Fruit fly (Drosophila melanogaster) whole organism, wandering third instar larva: ENCODE results near the gene CG6310.

ENCODE experiments used
- CG32264 ChIP-seq: fragments of 200-800 bp; sonication (Bioruptor generic); optimal IDR thresholded peaks from 2 replicates; lab custom pipeline; 2016; ENCODE audit warnings: missing biosample characterization, missing genetic modification characterization
- CG9705 ChIP-seq: fragments of 200-800 bp; sonication (Bioruptor generic); optimal IDR thresholded peaks from 2 replicates; lab custom pipeline; 2018; ENCODE audit warnings: missing biosample characterization, mild to moderate bottlenecking, missing genetic modification characterization
- CrebA ChIP-seq: fragments of 200-800 bp; sonication (Bioruptor generic); optimal IDR thresholded peaks from 2 replicates; lab custom pipeline; 2016; ENCODE audit warnings: missing biosample characterization, mild to moderate bottlenecking, missing genetic modification characterization, borderline replicate concordance
- Dif ChIP-seq: fragments of 200-275, 200-300 bp; sonication (Bioruptor generic); optimal IDR thresholded peaks from 2 replicates; lab custom pipeline; 2018; ENCODE audit warnings: missing biosample characterization, missing genetic modification characterization; ENCODE audit not compliant: partially characterized antibody
- GATAd ChIP-seq: sonication (Bioruptor generic); optimal IDR thresholded peaks from 2 replicates; lab custom pipeline; 2016; ENCODE audit warnings: missing biosample characterization, missing genetic modification characterization
- HLH106 ChIP-seq: fragments of 200-800 bp; optimal IDR thresholded peaks from 3 replicates; lab custom pipeline; 2019; ENCODE audit warnings: missing biosample characterization, mild to moderate bottlenecking, missing genetic modification characterization, moderate library complexity
- Jra ChIP-seq: sonication (Bioruptor generic); optimal IDR thresholded peaks from 2 replicates; lab custom pipeline; 2016; ENCODE audit warnings: missing biosample characterization, missing genetic modification characterization
- Mio ChIP-seq: sonication (Bioruptor generic); optimal IDR thresholded peaks from 2 replicates; lab custom pipeline; 2016; ENCODE audit warnings: missing biosample characterization, missing genetic modification characterization
- Myc ChIP-seq: fragments of >200 bp; optimal IDR thresholded peaks from 2 replicates; lab custom pipeline; 2017
- N ChIP-seq: fragments of >200 bp; optimal IDR thresholded peaks from 2 replicates; lab custom pipeline; 2018; ENCODE audit warnings: missing biosample characterization, missing external identifiers, missing genetic modification characterization
- OdsH ChIP-seq: fragments of 200-800 bp; sonication (Bioruptor generic); optimal IDR thresholded peaks from 2 replicates; lab custom pipeline; 2016; ENCODE audit warnings: missing biosample characterization, mild to moderate bottlenecking, missing genetic modification characterization
- Rel ChIP-seq, 2 experiments: fragments of 200-800 bp; sonication (Bioruptor generic) in 1 of 2; optimal IDR thresholded peaks; 2 replicates in 1 of 2; 3 replicates in 1 of 2; lab custom pipeline; 2016 to 2019; ENCODE audit warnings: mild to moderate bottlenecking in 2 of 2, missing biosample characterization in 2 of 2, missing genetic modification characterization in 2 of 2, moderate library complexity in 1 of 2
- Sp1 ChIP-seq: fragments of 200-800 bp; sonication (Bioruptor generic); optimal IDR thresholded peaks from 3 replicates; lab custom pipeline; 2019; ENCODE audit warnings: missing biosample characterization, mild to moderate bottlenecking, missing genetic modification characterization, moderate library complexity
- Vsx2 ChIP-seq: fragments of 200-300, 225-300 bp; sonication (Bioruptor generic); optimal IDR thresholded peaks from 2 replicates; lab custom pipeline; 2018; ENCODE audit warnings: missing biosample characterization, missing genetic modification characterization; ENCODE audit not compliant: partially characterized antibody
- br ChIP-seq: fragments of 200-800 bp; sonication (Bioruptor generic); optimal IDR thresholded peaks from 2 replicates; lab custom pipeline; 2016; ENCODE audit warnings: missing biosample characterization, missing genetic modification characterization
- brk ChIP-seq: fragments of 200-800 bp; sonication (Bioruptor generic); optimal IDR thresholded peaks from 2 replicates; lab custom pipeline; 2016; ENCODE audit warnings: missing biosample characterization, mild to moderate bottlenecking, missing genetic modification characterization
- dl ChIP-seq, 2 experiments: fragments of 175-275, 200-275 bp in 1 of 2; fragments of 200-275 bp in 1 of 2; sonication (Bioruptor generic); optimal IDR thresholded peaks; lab custom pipeline; 2018; ENCODE audit warnings: mild to moderate bottlenecking in 2 of 2, missing biosample characterization in 2 of 2, missing genetic modification characterization in 2 of 2, moderate library complexity in 2 of 2; ENCODE audit not compliant: partially characterized antibody in 2 of 2, insufficient read depth in 1 of 2
- dsf ChIP-seq: sonication (Bioruptor generic); optimal IDR thresholded peaks from 2 replicates; lab custom pipeline; 2016; ENCODE audit warnings: missing biosample characterization, missing genetic modification characterization, borderline replicate concordance
- foxo ChIP-seq, 2 experiments: fragments of 200-800 bp; sonication (Bioruptor generic); optimal IDR thresholded peaks; 2 replicates in 1 of 2; 3 replicates in 1 of 2; lab custom pipeline; 2016 to 2017; ENCODE audit warnings: missing biosample characterization in 2 of 2, missing genetic modification characterization in 2 of 2
- fru ChIP-seq: fragments of 200-800 bp; sonication (Bioruptor generic); optimal IDR thresholded peaks from 3 replicates; lab custom pipeline; 2016; ENCODE audit warnings: missing biosample characterization, mild to moderate bottlenecking, missing genetic modification characterization
- h ChIP-seq: fragments of 200-800 bp; sonication (Bioruptor generic); optimal IDR thresholded peaks from 3 replicates; lab custom pipeline; 2016; ENCODE audit warnings: missing biosample characterization, mild to moderate bottlenecking, missing genetic modification characterization
- jim ChIP-seq: fragments of 175-275, 200-325 bp; sonication (Bioruptor generic); optimal IDR thresholded peaks from 2 replicates; lab custom pipeline; 2016; ENCODE audit warnings: missing biosample characterization, mild to moderate bottlenecking, missing genetic modification characterization
- lola ChIP-seq: fragments of >200 bp; optimal IDR thresholded peaks from 2 replicates; lab custom pipeline; 2017; ENCODE audit warnings: missing biosample characterization, missing genetic modification characterization
- pan ChIP-seq: fragments of >200 bp; optimal IDR thresholded peaks from 2 replicates; lab custom pipeline; 2017
- psq ChIP-seq: fragments of 200-800 bp; sonication (Bioruptor generic); optimal IDR thresholded peaks from 3 replicates; lab custom pipeline; 2017; ENCODE audit warnings: missing biosample characterization, mild to moderate bottlenecking, missing genetic modification characterization, moderate library complexity
- rgr ChIP-seq: fragments of 200-800 bp; sonication (Bioruptor generic); optimal IDR thresholded peaks from 3 replicates; lab custom pipeline; 2016; ENCODE audit warnings: missing biosample characterization, mild to moderate bottlenecking, missing genetic modification characterization
- sage ChIP-seq: fragments of 200-800 bp; sonication (Bioruptor generic); optimal IDR thresholded peaks from 2 replicates; lab custom pipeline; 2016; ENCODE audit warnings: missing biosample characterization, mild to moderate bottlenecking, missing genetic modification characterization
- sv ChIP-seq: fragments of 200-800 bp; sonication (Bioruptor generic); optimal IDR thresholded peaks from 3 replicates; lab custom pipeline; 2016; ENCODE audit warnings: missing biosample characterization, missing genetic modification characterization
- usp ChIP-seq: fragments of >200 bp; optimal IDR thresholded peaks from 2 replicates; lab custom pipeline; 2017; ENCODE audit warnings: missing biosample characterization, missing genetic modification characterization

Gene CG6310

dm6 chr3L:11112427-11112826 is 42.8 kb upstream of the CG6310 start:
- TF ChIP-seq h (GFP tag; lab: Kevin White, UChicago) (no peak), CrebA (GFP tag; lab: Kevin White, UChicago) (no peak), lola (GFP tag; lab: Kevin White, UChicago) (no peak), jim (no peak), foxo (GFP tag; optimal IDR thresholded peaks at IDR 0.05; lab: Kevin White, UChicago) (no peak), N (no peak)

dm6 chr3L:11109454-11109853 is 39.8 kb upstream of the CG6310 start, which contains the start of the genes CG34012 and emei:
TSS of gene CG34012 (minus strand) at chr3L:11109505.
TSS of gene emei (plus strand) at chr3L:11109690.
- TF ChIP-seq fru (GFP tag; lab: Kevin White, UChicago), result no peak
- TF ChIP-seq, all 38 proteins: peak for 0

dm6 chr3L:11107935-11108334 is 38.3 kb upstream of the CG6310 start, which contains the start of gene CG12522:
TSS of gene CG12522 (plus strand) at chr3L:11108235.
- no peak for TF ChIP-seq pan (lab: Kevin White, UChicago)
- TF ChIP-seq GATAd, result no peak
- no peak for TF ChIP-seq dl (GFP tag; optimal IDR thresholded peaks at IDR 0.05; lab: Kevin White, UChicago; ENCODE audit: insufficient read depth in 1 of 2, partially characterized antibody in 2 of 2)
- TF ChIP-seq rgr (GFP tag; lab: Kevin White, UChicago), result no peak
- no peak for TF ChIP-seq Myc (lab: Kevin White, UChicago)
- TF ChIP-seq Sp1 (GFP tag; lab: Kevin White, UChicago), result no peak
- no peak for TF ChIP-seq br (GFP tag; lab: Kevin White, UChicago)
- no peak for TF ChIP-seq sage
- TF ChIP-seq dsf (GFP tag; lab: Kevin White, UChicago), result no peak
- no peak for TF ChIP-seq sv
- no peak for TF ChIP-seq psq (GFP tag; lab: Kevin White, UChicago)
- no peak for TF ChIP-seq fru (GFP tag; lab: Kevin White, UChicago)
- TF ChIP-seq CrebA (GFP tag; lab: Kevin White, UChicago), result no peak
- TF ChIP-seq Dif, result no peak
- no peak for TF ChIP-seq Rel (GFP tag; optimal IDR thresholded peaks at IDR 0.05; lab: Kevin White, UChicago)
- TF ChIP-seq Rel (tag; optimal IDR thresholded peaks at IDR 0.05; lab: Kevin White, UChicago), result no peak
- no peak for TF ChIP-seq brk (GFP tag; lab: Kevin White, UChicago)
- TF ChIP-seq CG9705 (GFP tag; lab: Kevin White, UChicago), result no peak
- no peak for TF ChIP-seq Vsx2
- no peak for TF ChIP-seq N

DNA sequence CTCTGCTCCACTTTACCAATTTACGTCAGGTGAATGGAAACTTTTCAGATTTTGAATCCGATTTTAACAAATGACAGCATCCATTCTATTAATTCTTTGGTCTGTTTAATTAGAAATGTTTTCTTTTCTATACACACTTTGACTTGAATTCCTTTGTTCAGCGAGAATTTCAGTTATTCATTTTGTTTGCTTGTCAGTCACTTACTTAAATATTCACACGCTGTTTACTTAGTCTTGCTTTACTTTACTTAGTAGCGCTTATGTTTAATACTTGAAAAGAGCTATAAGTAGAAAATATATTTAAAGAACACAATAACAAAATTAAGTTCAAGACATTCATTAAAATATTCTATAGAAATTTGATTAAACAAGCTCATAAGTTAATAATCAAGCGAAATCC is 37.8 kb upstream of the CG6310 start, which contains the start of gene CG32073:
CG32073 (minus strand) TSS at position 151 of the 400 bp plus-strand sequence.
- TF ChIP-seq br (GFP tag; lab: Kevin White, UChicago) (no peak), HLH106 (tag; lab: Kevin White, UChicago) (no peak), Mio (GFP tag; lab: Kevin White, UChicago) (no peak), CrebA (GFP tag; lab: Kevin White, UChicago) (no peak), CG32264 (no peak), jim (no peak)

DNA sequence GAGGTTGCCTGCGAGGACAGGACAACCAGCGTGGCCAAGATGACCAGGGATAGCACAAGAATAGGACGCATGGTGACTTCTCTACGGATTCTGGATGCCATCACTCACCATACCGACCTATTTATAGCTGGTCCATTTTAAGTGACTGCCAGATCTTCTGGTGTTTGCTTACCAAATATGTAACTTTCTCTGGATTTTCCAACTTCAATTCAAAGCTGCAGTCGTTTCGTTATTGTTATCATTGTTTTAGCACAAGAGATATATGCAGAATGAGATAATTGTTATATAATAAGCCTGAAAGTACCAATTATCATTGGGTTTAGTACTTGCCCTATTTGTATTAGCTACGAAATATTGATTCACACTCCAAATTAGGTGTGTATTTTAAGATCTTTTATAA is 34.1 kb upstream of the CG6310 start, which contains the start of gene CG32071:
CG32071 (minus strand) TSS at position 101 of the 400 bp plus-strand sequence.
- TF ChIP-seq Jra (GFP tag; lab: Kevin White, UChicago) (no peak), dsf (GFP tag; lab: Kevin White, UChicago) (no peak), fru (GFP tag; lab: Kevin White, UChicago) (no peak), usp (no peak), dl (GFP tag; optimal IDR thresholded peaks at IDR 0.05; lab: Kevin White, UChicago; ENCODE audit: insufficient read depth in 1 of 2, partially characterized antibody in 2 of 2) (no peak), psq (GFP tag; lab: Kevin White, UChicago) (no peak), Dif (no peak), Vsx2 (no peak), Sp1 (GFP tag; lab: Kevin White, UChicago) (no peak), Mio (GFP tag; lab: Kevin White, UChicago) (no peak), rgr (GFP tag; lab: Kevin White, UChicago) (no peak), OdsH (GFP tag; lab: Kevin White, UChicago) (no peak), brk (GFP tag; lab: Kevin White, UChicago) (no peak), h (GFP tag; lab: Kevin White, UChicago) (no peak), jim (no peak), CG32264 (no peak)
